Worm (Caenorhabditis elegans) whole organism, L4 larva: Measurements from ENCODE around the gene F12F6.1.

Experiments used
- Y48G9A.11 ChIP-seq: fragments of 200-800 bp; sonication (Bioruptor generic); IDR thresholded peaks from 2 replicates; pipeline ENCODE4 v1.3.6; 2022; ENCODE audit warnings: missing genetic modification reagents, missing genetic modification characterization, missing compliant biosample characterization
- hlh-30 ChIP-seq: sonication (generic microtip); optimal IDR thresholded peaks from 2 replicates; lab custom pipeline; 2017; ENCODE audit warnings: antibody characterized with exemption, mild to moderate bottlenecking, missing genetic modification characterization, missing compliant biosample characterization; ENCODE audit not compliant: insufficient read depth
- lin-13 ChIP-seq: fragments of 150-350 bp; optimal IDR thresholded peaks from 2 replicates; lab custom pipeline; 2014; ENCODE audit warnings: missing biosample characterization, missing genetic modification reagents, missing genetic modification characterization
- nhr-76 ChIP-seq: fragments of 150-350 bp; optimal IDR thresholded peaks from 2 replicates; lab custom pipeline; 2014; ENCODE audit warnings: missing biosample characterization, missing genetic modification characterization

DNA sequence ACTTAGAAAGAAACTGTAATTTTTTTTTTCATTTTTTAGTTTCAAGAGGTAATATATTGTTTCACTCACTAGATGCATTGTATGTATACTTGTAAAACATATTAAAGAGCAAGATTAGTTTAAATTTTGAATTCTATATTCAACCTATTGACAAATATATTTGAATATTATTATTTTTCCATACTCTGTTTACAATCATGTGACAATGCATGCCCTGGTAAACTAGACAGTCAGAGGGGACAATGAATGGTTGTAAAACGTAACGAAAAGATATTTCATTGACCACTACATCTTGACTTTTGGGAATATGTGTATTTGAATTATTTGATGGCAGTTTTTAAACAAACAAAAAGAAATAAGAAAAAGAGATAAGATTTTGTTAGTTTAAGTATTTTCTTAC, 38.6 kb downstream of the F12F6.1 start:
- TF ChIP-seq hlh-30 (tag; lab: Kevin White, UChicago) (no peak), Y48G9A.11 (no peak), lin-13 (no peak), nhr-76 (no peak)
